Fruit fly (Drosophila melanogaster) whole organism, embryonic: ENCODE data around the gene ps.
A peak's percentile ranks its signal among the peaks of the same experiment; 100 is the strongest.

Source experiments
- BEAF-32 ChIP-seq: fragments of 200-800 bp; sonication (Bioruptor generic); optimal IDR thresholded peaks from 3 replicates; lab custom pipeline; 2017; ENCODE audit warnings: missing biosample characterization, missing genetic modification characterization, mild to moderate bottlenecking, moderate library complexity, missing genetic modification reagents
- CG1024 ChIP-seq: fragments of 200-800 bp; sonication (Bioruptor generic); IDR thresholded peaks from 2 replicates; pipeline ENCODE4 v1.3.6; 2022; ENCODE audit warnings: missing biosample characterization, missing genetic modification characterization
- CG10431 ChIP-seq: fragments of 200-800 bp; sonication (Bioruptor generic); optimal IDR thresholded peaks from 3 replicates; lab custom pipeline; 2018; ENCODE audit warnings: missing biosample characterization, mild to moderate bottlenecking, missing genetic modification characterization
- CG10959 ChIP-seq: fragments of 200-800 bp; sonication (Bioruptor generic); IDR thresholded peaks from 2 replicates; pipeline ENCODE4 v1.3.6; 2022; ENCODE audit warnings: missing biosample characterization, missing genetic modification characterization
- CG12769 ChIP-seq: fragments of 200-800 bp; sonication (Bioruptor generic); optimal IDR thresholded peaks from 2 replicates; lab custom pipeline; 2019; ENCODE audit warnings: missing biosample characterization, mild to moderate bottlenecking, missing genetic modification characterization, moderate library complexity
- CG18262 ChIP-seq: fragments of 200-800 bp; optimal IDR thresholded peaks from 3 replicates; lab custom pipeline; 2019; ENCODE audit warnings: missing biosample characterization, mild to moderate bottlenecking, missing genetic modification characterization, moderate library complexity
- CG2120 ChIP-seq: fragments of 200-800 bp; sonication (Bioruptor generic); optimal IDR thresholded peaks from 3 replicates; lab custom pipeline; 2016; ENCODE audit warnings: missing biosample characterization, missing genetic modification characterization
- CG3407 ChIP-seq: fragments of 200-800 bp; sonication (Bioruptor generic); optimal IDR thresholded peaks from 2 replicates; lab custom pipeline; 2018; ENCODE audit warnings: missing biosample characterization, mild to moderate bottlenecking, missing genetic modification characterization
- CG6813 ChIP-seq: fragments of 200-800 bp; sonication (Bioruptor generic); optimal IDR thresholded peaks from 2 replicates; lab custom pipeline; 2017; ENCODE audit warnings: missing biosample characterization, missing genetic modification characterization, mild to moderate bottlenecking, moderate library complexity, missing genetic modification reagents
- CG7372 ChIP-seq: fragments of 200-800 bp; sonication (Bioruptor generic); IDR thresholded peaks from 2 replicates; pipeline ENCODE4 v1.3.6; 2022; ENCODE audit warnings: missing biosample characterization, missing genetic modification characterization
- CG7987 ChIP-seq: fragments of 200-800 bp; sonication (Bioruptor generic); optimal IDR thresholded peaks from 2 replicates; lab custom pipeline; 2018; ENCODE audit warnings: missing biosample characterization, mild to moderate bottlenecking, missing genetic modification characterization, moderate library complexity
- CG8388 ChIP-seq: fragments of 200-800 bp; sonication (Bioruptor generic); optimal IDR thresholded peaks from 2 replicates; lab custom pipeline; 2019; ENCODE audit warnings: missing biosample characterization, mild to moderate bottlenecking, missing genetic modification characterization, moderate library complexity
- CG8924 ChIP-seq: fragments of 200-800 bp; optimal IDR thresholded peaks from 3 replicates; lab custom pipeline; 2019; ENCODE audit warnings: missing biosample characterization, mild to moderate bottlenecking, missing genetic modification characterization, moderate library complexity
- D19A ChIP-seq: fragments of 200-800 bp; optimal IDR thresholded peaks from 3 replicates; lab custom pipeline; 2019; ENCODE audit warnings: missing biosample characterization, mild to moderate bottlenecking, missing genetic modification characterization, moderate library complexity
- ERR ChIP-seq: fragments of 200-800 bp; sonication (Bioruptor generic); optimal IDR thresholded peaks from 2 replicates; lab custom pipeline; 2016; ENCODE audit warnings: missing biosample characterization, missing genetic modification characterization
- Ets65A ChIP-seq: fragments of 200-800 bp; sonication (Bioruptor generic); peaks from one replicate; lab custom pipeline; 2016; ENCODE audit warnings: missing biosample characterization, missing genetic modification characterization
- Ets97D ChIP-seq: fragments of 200-800 bp; sonication (Bioruptor generic); optimal IDR thresholded peaks from 3 replicates; lab custom pipeline; 2016; ENCODE audit warnings: missing biosample characterization, missing genetic modification characterization
- Hr39 ChIP-seq: fragments of >200 bp; optimal IDR thresholded peaks from 2 replicates; lab custom pipeline; 2017
- Kr ChIP-seq: fragments of 200-800 bp; sonication (Bioruptor generic); optimal IDR thresholded peaks from 2 replicates; lab custom pipeline; 2017; ENCODE audit warnings: missing biosample characterization, mild to moderate bottlenecking, missing genetic modification characterization
- MTF-1 ChIP-seq: fragments of 200-800 bp; sonication (Bioruptor generic); optimal IDR thresholded peaks from 2 replicates; lab custom pipeline; 2018; ENCODE audit warnings: missing biosample characterization, mild to moderate bottlenecking, missing genetic modification characterization, borderline replicate concordance
- NK7.1 ChIP-seq: fragments of 200-800 bp; sonication (Bioruptor generic); optimal IDR thresholded peaks from 3 replicates; lab custom pipeline; 2016; ENCODE audit warnings: missing biosample characterization, missing genetic modification characterization
- Ptx1 ChIP-seq: fragments of 200-800 bp; sonication (Bioruptor generic); IDR thresholded peaks from 2 replicates; pipeline ENCODE4 v1.3.6; 2022; ENCODE audit warnings: missing biosample characterization, missing genetic modification characterization
- ase ChIP-seq: fragments of 200-800 bp; sonication (Bioruptor generic); IDR thresholded peaks from 3 replicates; pipeline ENCODE4 v1.3.6; 2022; ENCODE audit warnings: missing biosample characterization, missing genetic modification characterization
- bsh ChIP-seq, 2 experiments: fragments of 200-800 bp; sonication (Bioruptor generic); optimal IDR thresholded peaks; 2 replicates each; lab custom pipeline; 2017 to 2018; ENCODE audit warnings: mild to moderate bottlenecking in 2 of 2, missing biosample characterization in 2 of 2, missing genetic modification characterization in 2 of 2, moderate library complexity in 1 of 2
- cas ChIP-seq: fragments of 200-800 bp; sonication (Bioruptor generic); IDR thresholded peaks from 2 replicates; pipeline ENCODE4 v1.3.6; 2022; ENCODE audit warnings: missing biosample characterization, missing genetic modification characterization
- cato ChIP-seq: fragments of 200-800 bp; sonication (Bioruptor generic); optimal IDR thresholded peaks from 2 replicates; lab custom pipeline; 2016; ENCODE audit warnings: missing biosample characterization, missing genetic modification characterization, borderline replicate concordance
- chn ChIP-seq: fragments of 200-800 bp; sonication (Bioruptor generic); optimal IDR thresholded peaks from 2 replicates; lab custom pipeline; 2016; ENCODE audit warnings: missing biosample characterization, missing genetic modification characterization
- dati ChIP-seq: fragments of 200-800 bp; sonication (Bioruptor generic); IDR thresholded peaks from 2 replicates; pipeline ENCODE4 v1.3.6; 2022; ENCODE audit warnings: missing biosample characterization, missing genetic modification characterization
- dimm ChIP-seq: fragments of 200-800 bp; sonication (Bioruptor generic); IDR thresholded peaks from 2 replicates; pipeline ENCODE4 v1.3.6; 2022; ENCODE audit warnings: missing biosample characterization, missing genetic modification characterization
- disco-r ChIP-seq: fragments of 200-800 bp; sonication (Bioruptor generic); optimal IDR thresholded peaks from 2 replicates; lab custom pipeline; 2016; ENCODE audit warnings: missing biosample characterization, missing genetic modification characterization
- eve ChIP-seq, 2 experiments: fragments of >200 bp; optimal IDR thresholded peaks; 2 replicates each; lab custom pipeline; 2017; ENCODE audit warnings: missing biosample characterization in 2 of 2, missing genetic modification characterization in 2 of 2
- gem ChIP-seq: fragments of 200-800 bp; sonication (Bioruptor generic); optimal IDR thresholded peaks from 2 replicates; lab custom pipeline; 2019; ENCODE audit warnings: missing biosample characterization, mild to moderate bottlenecking, missing genetic modification characterization, moderate library complexity
- hbn ChIP-seq: fragments of 200-800 bp; sonication (Bioruptor generic); IDR thresholded peaks from 2 replicates; pipeline ENCODE4 v1.3.6; 2022; ENCODE audit warnings: missing biosample characterization, missing genetic modification characterization; ENCODE audit not compliant: partially characterized antibody
- her ChIP-seq: fragments of 200-800 bp; sonication (Bioruptor generic); optimal IDR thresholded peaks from 2 replicates; lab custom pipeline; 2016; ENCODE audit warnings: missing biosample characterization, missing genetic modification characterization
- insv ChIP-seq, 2 experiments: fragments of 200-800 bp; sonication (Bioruptor generic); optimal IDR thresholded peaks; 3 replicates each; lab custom pipeline; 2016 to 2018; ENCODE audit warnings: missing biosample characterization in 2 of 2, missing genetic modification characterization in 2 of 2
- inv ChIP-seq: fragments of 200-800 bp; sonication (Bioruptor generic); IDR thresholded peaks from 2 replicates; pipeline ENCODE4 v1.3.6; 2022; ENCODE audit warnings: missing biosample characterization, missing genetic modification characterization; ENCODE audit not compliant: partially characterized antibody
- jing ChIP-seq: fragments of 200-800 bp; sonication (Bioruptor generic); optimal IDR thresholded peaks from 2 replicates; lab custom pipeline; 2018; ENCODE audit warnings: missing biosample characterization, mild to moderate bottlenecking, missing genetic modification characterization
- jumu ChIP-seq: fragments of 200-800 bp; sonication (Bioruptor generic); optimal IDR thresholded peaks from 3 replicates; lab custom pipeline; 2016; ENCODE audit warnings: missing biosample characterization, missing genetic modification characterization
- lbe ChIP-seq: fragments of 200-800 bp; sonication (Bioruptor generic); optimal IDR thresholded peaks from 2 replicates; lab custom pipeline; 2016; ENCODE audit warnings: missing biosample characterization, mild to moderate bottlenecking, missing genetic modification characterization
- lov ChIP-seq, 2 experiments: fragments of 200-800 bp in 1 of 2; fragments of >200 bp in 1 of 2; sonication (Bioruptor generic) in 1 of 2; IDR thresholded peaks in 1 of 2; optimal IDR thresholded peaks in 1 of 2; 2 replicates in 1 of 2; 3 replicates in 1 of 2; pipeline versions ENCODE4 v1.3.6 to Lab custom; 2017 to 2022; ENCODE audit warnings: missing biosample characterization in 1 of 2, missing genetic modification characterization in 1 of 2
- mam ChIP-seq: fragments of 200-800 bp; sonication (Bioruptor generic); optimal IDR thresholded peaks from 3 replicates; lab custom pipeline; 2016; ENCODE audit warnings: missing biosample characterization, missing genetic modification characterization
- nmo ChIP-seq: fragments of 200-800 bp; sonication (Bioruptor generic); optimal IDR thresholded peaks from 2 replicates; lab custom pipeline; 2018; ENCODE audit warnings: missing biosample characterization, mild to moderate bottlenecking, missing genetic modification characterization, moderate library complexity
- row ChIP-seq: fragments of 200-800 bp; sonication (Bioruptor generic); IDR thresholded peaks from 3 replicates; pipeline ENCODE4 v1.3.6; 2022; ENCODE audit warnings: missing biosample characterization, missing genetic modification characterization
- sens ChIP-seq: fragments of 200-800 bp; sonication (Bioruptor generic); peaks from one replicate; lab custom pipeline; 2016; ENCODE audit warnings: missing biosample characterization, missing genetic modification characterization
- shn ChIP-seq: fragments of 200-800 bp; sonication (Bioruptor generic); optimal IDR thresholded peaks from 3 replicates; lab custom pipeline; 2016; ENCODE audit warnings: missing biosample characterization, missing genetic modification characterization
- sisA ChIP-seq: fragments of 200-800 bp; sonication (Bioruptor generic); IDR thresholded peaks from 2 replicates; pipeline ENCODE4 v1.3.6; 2022; ENCODE audit warnings: missing biosample characterization, missing genetic modification characterization
- ssp ChIP-seq: fragments of 200-800 bp; sonication (Bioruptor generic); IDR thresholded peaks from 2 replicates; pipeline ENCODE4 v1.3.6; 2022; ENCODE audit warnings: missing biosample characterization, missing genetic modification characterization
- stc ChIP-seq: fragments of 200-800 bp; sonication (Bioruptor generic); IDR thresholded peaks from 2 replicates; pipeline ENCODE4 v1.3.6; 2022; ENCODE audit warnings: missing biosample characterization, missing genetic modification characterization
- zen ChIP-seq: fragments of 200-800 bp; sonication (Bioruptor generic); optimal IDR thresholded peaks from 3 replicates; lab custom pipeline; 2018; ENCODE audit warnings: missing biosample characterization, mild to moderate bottlenecking, missing genetic modification characterization, moderate library complexity

Gene ps

DNA sequence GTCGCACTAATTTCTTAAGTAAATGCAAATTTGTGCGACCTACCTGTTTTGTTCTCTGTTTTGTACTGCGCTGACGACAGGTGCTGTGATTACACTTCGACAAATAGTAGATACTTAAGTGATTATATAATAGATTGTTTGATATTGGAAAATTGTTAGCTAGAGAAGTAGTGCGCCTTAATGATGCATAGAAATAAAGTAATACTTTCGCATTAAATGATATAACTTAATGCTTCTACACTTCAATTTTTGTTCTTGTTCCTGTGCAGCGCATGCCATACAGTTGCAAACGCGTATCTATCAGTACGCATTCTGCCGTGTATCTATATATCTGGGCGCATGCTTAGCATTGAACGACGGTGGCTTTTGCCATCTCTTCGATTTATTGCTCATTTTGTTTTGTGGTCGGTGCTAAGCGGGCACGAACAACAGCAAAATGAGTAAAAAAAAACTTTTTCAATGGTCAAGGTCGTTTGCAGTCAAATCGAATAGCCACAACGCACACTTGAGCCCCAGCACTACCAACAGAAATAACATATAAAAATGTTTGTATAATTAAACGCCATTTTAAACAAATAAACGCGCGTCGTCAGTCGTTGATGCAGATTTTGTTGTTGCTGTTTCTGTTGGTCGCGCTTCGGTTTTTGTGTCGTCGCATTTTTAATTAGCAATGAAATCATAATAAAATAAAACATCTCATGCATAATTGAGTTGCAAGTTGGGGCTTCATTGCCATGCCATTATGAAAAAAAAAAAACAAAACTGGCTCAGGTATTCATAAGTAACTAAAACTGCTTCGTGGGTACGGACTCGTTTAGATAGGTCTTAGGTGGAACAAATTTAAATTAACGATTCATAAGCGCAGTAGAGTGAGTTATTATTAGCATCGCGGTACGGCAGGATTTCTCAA, 12.9 kb downstream of the ps start (continued):
- TF ChIP-seq ssp (GFP tag; lab: Robert Waterston, UW), result no peak
- no peak for TF ChIP-seq CG7372 (GFP tag; lab: Robert Waterston, UW)
- no peak for TF ChIP-seq jumu (GFP tag; lab: Kevin White, UChicago)
- TF ChIP-seq zen (tag; lab: Kevin White, UChicago), result no peak
- TF ChIP-seq dati (GFP tag; lab: Robert Waterston, UW), result no peak
- TF ChIP-seq CG10431 (GFP tag; lab: Kevin White, UChicago), result no peak
- TF ChIP-seq sisA (GFP tag; lab: Robert Waterston, UW), result no peak
- TF ChIP-seq ERR (GFP tag; lab: Kevin White, UChicago), result no peak
- no peak for TF ChIP-seq CG10959
- no peak for TF ChIP-seq lov (optimal IDR thresholded peaks at IDR 0.05; lab: Kevin White, UChicago)
- TF ChIP-seq lov (GFP tag; IDR thresholded peaks at IDR 0.05; lab: Robert Waterston, UW), result no peak
- TF ChIP-seq nmo (GFP tag; lab: Kevin White, UChicago), result peak; percentile 5
- TF ChIP-seq Hr39 (lab: Kevin White, UChicago), result no peak
- no peak for TF ChIP-seq dimm (GFP tag; lab: Robert Waterston, UW)
- TF ChIP-seq disco-r (GFP tag; lab: Kevin White, UChicago), result no peak
- TF ChIP-seq Ets97D (GFP tag; lab: Kevin White, UChicago), result no peak
- no peak for TF ChIP-seq Kr (GFP tag; lab: Kevin White, UChicago)
- peak; percentile 57 for TF ChIP-seq gem (tag; lab: Kevin White, UChicago)
- no peak for TF ChIP-seq lbe
- TF ChIP-seq bsh (GFP tag; optimal IDR thresholded peaks at IDR 0.05; lab: Kevin White, UChicago), result no peak
- no peak for TF ChIP-seq NK7.1 (GFP tag; lab: Kevin White, UChicago)
- peak in 1 of 2 experiments; percentile 67 for TF ChIP-seq eve (GFP tag; optimal IDR thresholded peaks at IDR 0.05; lab: Kevin White, UChicago)
- TF ChIP-seq CG1024 (GFP tag; lab: Robert Waterston, UW), result no peak
- peak; percentile 56; the same call in 2 of the 3 replicates for TF ChIP-seq row (GFP tag; lab: Robert Waterston, UW)
- TF ChIP-seq chn (GFP tag; lab: Kevin White, UChicago), result no peak
- TF ChIP-seq Ets65A (GFP tag; lab: Kevin White, UChicago), result no peak
- no peak for TF ChIP-seq inv (GFP tag; lab: Robert Waterston, UW)
- no peak for TF ChIP-seq CG7987 (GFP tag; lab: Kevin White, UChicago)
- no peak for TF ChIP-seq hbn (GFP tag; lab: Robert Waterston, UW)
- TF ChIP-seq shn (GFP tag; lab: Kevin White, UChicago), result no peak
- TF ChIP-seq CG8388 (GFP tag; lab: Kevin White, UChicago), result no peak
- TF ChIP-seq D19A (tag; lab: Kevin White, UChicago), result no peak
- TF ChIP-seq sens, result no peak
- no peak for TF ChIP-seq insv (GFP tag; optimal IDR thresholded peaks at IDR 0.05; lab: Kevin White, UChicago)
- TF ChIP-seq cas (GFP tag; lab: Robert Waterston, UW), result no peak
- no peak for TF ChIP-seq jing (GFP tag; lab: Kevin White, UChicago)
- no peak for TF ChIP-seq CG3407
- peak; percentile 15 for TF ChIP-seq CG18262 (tag; lab: Kevin White, UChicago)
- TF ChIP-seq mam (GFP tag; lab: Kevin White, UChicago), result peak; percentile 35
- peak; percentile 19 for TF ChIP-seq CG8924 (tag; lab: Kevin White, UChicago)
- TF ChIP-seq CG12769 (tag; lab: Kevin White, UChicago), result peak; percentile 79
- TF ChIP-seq cato (GFP tag; lab: Kevin White, UChicago), result no peak
- no peak for TF ChIP-seq ase (GFP tag; lab: Robert Waterston, UW)
- no peak for TF ChIP-seq BEAF-32 (GFP tag; lab: Kevin White, UChicago)
- no peak for TF ChIP-seq MTF-1 (GFP tag; lab: Kevin White, UChicago)
- TF ChIP-seq CG2120 (GFP tag; lab: Kevin White, UChicago), result peak; percentile 63
- TF ChIP-seq stc (GFP tag; lab: Robert Waterston, UW), result 0 out of 2 replicates have a peak, but pooled peaks have one; percentile 37
- TF ChIP-seq Ptx1, result peak; percentile 38; the same call in 1 of the 2 replicates
- TF ChIP-seq CG6813 (GFP tag; lab: Kevin White, UChicago), result no peak
- no peak for TF ChIP-seq her (GFP tag; lab: Kevin White, UChicago)
